Fruit fly (Drosophila melanogaster): ENCODE data around the gene AOX4.

dm6 chr3R:15517113-15517512 lies 35.5 kb downstream of the AOX4 start:
- no peak for TF ChIP-seq dsx (GFP tag; optimal IDR thresholded peaks at IDR 0.05; ENCODE audit: poor library complexity, severe bottlenecking)
- TF ChIP-seq dac (GFP tag; optimal IDR thresholded peaks at IDR 0.05) = no peak
- no peak for TF ChIP-seq CG7368 (GFP tag; optimal IDR thresholded peaks at IDR 0.05)
- TF ChIP-seq Blimp-1 (GFP tag; optimal IDR thresholded peaks at IDR 0.05) = no peak
- no peak for TF ChIP-seq Gug (GFP tag; IDR thresholded peaks at IDR 0.05)

Measured in whole organism, prepupa.